Worm (Caenorhabditis elegans) whole organism, L1 larva: ENCODE results near the gene mua-3.

Experiments used
- F16B12.6 ChIP-seq: fragments of 150-350 bp; optimal IDR thresholded peaks from 2 replicates; lab custom pipeline; 2014; ENCODE audit warnings: missing biosample characterization, missing genetic modification characterization
- alr-1 ChIP-seq: fragments of 200-800 bp; sonication (Bioruptor generic); optimal IDR thresholded peaks from 2 replicates; lab custom pipeline; 2018; ENCODE audit warnings: borderline replicate concordance, mild to moderate bottlenecking, missing genetic modification characterization, missing compliant biosample characterization
- ama-1 ChIP-seq: fragments of 150-350 bp; optimal IDR thresholded peaks from 2 replicates; lab custom pipeline; 2014
- ces-1 ChIP-seq: fragments of 150-350 bp; optimal IDR thresholded peaks from 2 replicates; lab custom pipeline; 2014; ENCODE audit warnings: missing biosample characterization, missing genetic modification reagents, missing genetic modification characterization
- elt-2 ChIP-seq: sonication (generic microtip); optimal IDR thresholded peaks from 2 replicates; lab custom pipeline; 2016; ENCODE audit warnings: missing genetic modification characterization, mild to moderate bottlenecking, inconsistent platforms, missing compliant biosample characterization, missing genetic modification reagents
- fkh-10 ChIP-seq: sonication (generic microtip); optimal IDR thresholded peaks from 2 replicates; lab custom pipeline; 2017; ENCODE audit warnings: missing biosample characterization, missing genetic modification reagents, missing genetic modification characterization
- lin-15B ChIP-seq: fragments of 150-350 bp; sonication (generic microtip); optimal IDR thresholded peaks from 3 replicates; lab custom pipeline; 2014; ENCODE audit warnings: missing biosample characterization, missing genetic modification characterization
- lsy-2 ChIP-seq, 2 experiments: fragments of 150-350 bp; optimal IDR thresholded peaks; 2 replicates each; lab custom pipeline; 2014; ENCODE audit warnings: missing biosample characterization in 2 of 2, missing genetic modification characterization in 2 of 2
- mdl-1 ChIP-seq, 2 experiments: fragments of 150-350 bp; optimal IDR thresholded peaks; 2 replicates each; lab custom pipeline; 2014 to 2017; ENCODE audit warnings: missing biosample characterization in 2 of 2, missing genetic modification characterization in 2 of 2, inconsistent platforms in 1 of 2
- nhr-12 ChIP-seq: sonication (generic microtip); optimal IDR thresholded peaks from 2 replicates; lab custom pipeline; 2017; ENCODE audit warnings: missing biosample characterization, missing genetic modification characterization
- unc-130 ChIP-seq: fragments of 150-350 bp; optimal IDR thresholded peaks from 2 replicates; lab custom pipeline; 2017; ENCODE audit warnings: missing biosample characterization, missing genetic modification characterization, inconsistent platforms
- unc-62 ChIP-seq: fragments of 150-350 bp; optimal IDR thresholded peaks from 2 replicates; lab custom pipeline; 2014; ENCODE audit warnings: missing biosample characterization, missing genetic modification reagents, missing genetic modification characterization
- unc-98 ChIP-seq: fragments of 200-800 bp; sonication (Bioruptor generic); IDR thresholded peaks from 2 replicates; pipeline ENCODE4 v1.3.6; 2022; ENCODE audit warnings: missing genetic modification characterization, missing compliant biosample characterization
- ztf-4 ChIP-seq: fragments of 150-350 bp; optimal IDR thresholded peaks from 2 replicates; lab custom pipeline; 2014; ENCODE audit warnings: missing biosample characterization, missing genetic modification characterization

DNA sequence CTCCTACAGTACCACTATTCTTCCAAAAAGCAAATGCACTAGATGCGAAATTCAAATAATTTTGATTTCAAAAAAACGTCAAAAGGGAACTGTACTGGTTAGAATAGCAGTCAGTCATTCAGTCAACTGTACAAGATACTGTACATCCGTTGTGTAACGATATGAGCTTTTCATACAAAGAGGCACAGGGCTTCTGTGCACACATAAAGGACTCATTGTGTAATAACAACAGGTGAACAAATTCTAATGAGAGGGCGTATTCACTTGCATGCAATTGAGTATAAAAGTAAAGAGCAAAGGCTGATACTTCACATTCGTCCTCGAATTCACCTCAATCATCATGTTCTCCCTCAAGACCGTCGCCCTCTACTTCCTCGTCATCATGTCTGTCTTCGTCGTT, 36.9 kb downstream of the mua-3 start, which contains the start of gene dod-6:
- no peak for TF ChIP-seq lsy-2 (tag; optimal IDR thresholded peaks at IDR 0.05; lab: Kevin White, UChicago)
- TF ChIP-seq unc-62 (GFP tag; lab: Kevin White, UChicago): no peak
- no peak for TF ChIP-seq F16B12.6 (tag; lab: Kevin White, UChicago)
- TF ChIP-seq unc-130 (tag; lab: Kevin White, UChicago): no peak
- TF ChIP-seq ama-1: no peak
- TF ChIP-seq lin-15B (tag; lab: Kevin White, UChicago): no peak
- no peak for TF ChIP-seq alr-1
- no peak for TF ChIP-seq unc-98 (GFP tag; lab: Robert Waterston, UW)
- no peak for TF ChIP-seq nhr-12 (tag; lab: Kevin White, UChicago)
- TF ChIP-seq mdl-1 (tag; optimal IDR thresholded peaks at IDR 0.05; lab: Kevin White, UChicago): no peak
- no peak for TF ChIP-seq elt-2 (tag; lab: Kevin White, UChicago)
- no peak for TF ChIP-seq fkh-10 (GFP tag; lab: Kevin White, UChicago)
- TF ChIP-seq ztf-4: no peak
- no peak for TF ChIP-seq ces-1 (GFP tag; lab: Kevin White, UChicago)
